Worm (Caenorhabditis elegans) whole organism, midembryonic: ENCODE data around the gene Y50D7A.13.

ENCODE experiments used
- T22C8.4 ChIP-seq: fragments of 200-800 bp; sonication (Bioruptor generic); IDR thresholded peaks from 2 replicates; pipeline ENCODE4 v1.3.6; 2022; ENCODE audit warnings: missing genetic modification characterization, missing compliant biosample characterization
- cog-1 ChIP-seq: sonication (generic microtip); optimal IDR thresholded peaks from 2 replicates; lab custom pipeline; 2016; ENCODE audit warnings: missing genetic modification characterization, missing compliant biosample characterization
- flt-1 ChIP-seq: fragments of 200-800 bp; sonication (Bioruptor generic); IDR thresholded peaks from 2 replicates; pipeline ENCODE4 v1.3.6; 2022; ENCODE audit warnings: missing genetic modification characterization, missing compliant biosample characterization
- klf-2 ChIP-seq: fragments of 200-800 bp; sonication (Bioruptor generic); conservative IDR thresholded peaks from 2 replicates; pipeline ENCODE4 v1.3.6; 2022; ENCODE audit warnings: missing genetic modification reagents, missing genetic modification characterization, missing compliant biosample characterization
- med-1 ChIP-seq: sonication (generic microtip); optimal IDR thresholded peaks from 2 replicates; lab custom pipeline; 2017; ENCODE audit warnings: missing genetic modification characterization, mild to moderate bottlenecking, missing compliant biosample characterization, antibody characterized with exemption, missing genetic modification reagents; ENCODE audit not compliant: insufficient read depth
- ref-1 ChIP-seq: fragments of 200-800 bp; sonication (Bioruptor generic); conservative IDR thresholded peaks from 2 replicates; pipeline ENCODE4 v1.3.6; 2022; ENCODE audit warnings: missing genetic modification reagents, missing genetic modification characterization, missing compliant biosample characterization
- tab-1 ChIP-seq: fragments of 200-800 bp; sonication (Bioruptor generic); IDR thresholded peaks from 2 replicates; pipeline ENCODE4 v1.3.6; 2022; ENCODE audit warnings: missing genetic modification characterization, missing compliant biosample characterization
- ztf-23 ChIP-seq: fragments of 200-800 bp; sonication (Bioruptor generic); IDR thresholded peaks from 2 replicates; pipeline ENCODE4 v1.3.6; 2022; ENCODE audit warnings: missing genetic modification reagents, missing genetic modification characterization, missing compliant biosample characterization
- ztf-29 ChIP-seq: fragments of 200-800 bp; sonication (Bioruptor generic); IDR thresholded peaks from 2 replicates; pipeline ENCODE4 v1.3.6; 2022; ENCODE audit warnings: missing genetic modification reagents, missing genetic modification characterization, missing compliant biosample characterization

The Y50D7A.13 gene

ce11 chrIII:283817-284216, 10.6 kb downstream of the Y50D7A.13 start, which contains the start of gene taco-1:
Gene taco-1 (plus strand): TSS chrIII:284117.
- TF ChIP-seq cog-1 (tag; lab: Kevin White, UChicago) (no peak), tab-1 (no peak), med-1 (GFP tag; lab: Kevin White, UChicago) (no peak), klf-2 (no peak), ztf-23 (no peak), ref-1 (GFP tag; lab: Robert Waterston, UW) (no peak), ztf-29 (no peak), flt-1 (no peak), T22C8.4 (GFP tag; lab: Robert Waterston, UW) (no peak)

- no peak for TF ChIP-seq flt-1
- no peak for TF ChIP-seq tab-1
- no peak for TF ChIP-seq klf-2
- no peak for TF ChIP-seq T22C8.4 (GFP tag; lab: Robert Waterston, UW)
- TF ChIP-seq ref-1 (GFP tag; lab: Robert Waterston, UW): no peak
- TF ChIP-seq ztf-23: no peak
- no peak for TF ChIP-seq med-1 (GFP tag; lab: Kevin White, UChicago)
- no peak for TF ChIP-seq cog-1 (tag; lab: Kevin White, UChicago)
- TF ChIP-seq ztf-29: no peak
These were observed 11.9 kb downstream of the Y50D7A.13 start for ce11 chrIII:282506-282905.

- TF ChIP-seq ref-1 (GFP tag; lab: Robert Waterston, UW): no peak
- no peak for TF ChIP-seq med-1 (GFP tag; lab: Kevin White, UChicago)
- TF ChIP-seq tab-1: no peak
- no peak for TF ChIP-seq cog-1 (tag; lab: Kevin White, UChicago)
- no peak for TF ChIP-seq ztf-29
- no peak for TF ChIP-seq T22C8.4 (GFP tag; lab: Robert Waterston, UW)
These were observed 29.6 kb downstream of the Y50D7A.13 start, which contains the start of gene xpd-1 for ce11 chrIII:264790-265189. Gene xpd-1 (plus strand): TSS chrIII:265090.

ce11 chrIII:254235-254634, 40.2 kb downstream of the Y50D7A.13 start, which contains the start of gene Y50D7A.3:
Gene Y50D7A.3 (plus strand): TSS chrIII:254535.
- TF ChIP-seq ztf-29 (no peak), ref-1 (GFP tag; lab: Robert Waterston, UW) (no peak), med-1 (GFP tag; lab: Kevin White, UChicago) (no peak), flt-1 (no peak), klf-2 (no peak), T22C8.4 (GFP tag; lab: Robert Waterston, UW) (no peak), tab-1 (no peak), ztf-23 (no peak), cog-1 (tag; lab: Kevin White, UChicago) (no peak)

ce11 chrIII:251410-251809, 43.0 kb downstream of the Y50D7A.13 start:
- TF ChIP-seq T22C8.4 (GFP tag; lab: Robert Waterston, UW) (no peak), ztf-29 (no peak), med-1 (GFP tag; lab: Kevin White, UChicago) (no peak), klf-2 (no peak), ref-1 (GFP tag; lab: Robert Waterston, UW) (no peak)
